Worm (Caenorhabditis elegans): Measurements from ENCODE around the gene srh-178.

Gene srh-178

DNA sequence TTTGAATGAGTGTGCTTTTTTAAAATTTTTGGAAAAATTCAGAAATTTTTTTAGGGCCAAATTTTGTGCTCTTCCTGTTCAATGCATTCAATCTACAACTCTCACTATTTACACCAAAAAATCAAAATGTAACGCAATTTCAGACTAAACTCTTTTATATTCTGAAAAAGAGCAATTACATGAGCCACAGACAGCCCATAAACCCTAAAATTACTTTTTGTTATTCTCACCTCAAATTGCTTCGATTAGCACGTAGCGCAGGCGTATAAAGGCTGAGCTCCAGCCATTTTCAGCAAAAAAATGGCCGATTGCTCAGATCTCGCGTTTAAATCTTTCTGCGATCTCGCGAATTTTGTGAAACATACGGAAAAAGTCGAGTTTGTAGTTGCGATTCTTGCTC, 48.7 kb downstream of the srh-178 start, which contains the start of gene srw-82:
Gene srw-82 (plus strand): TSS at position 301 of the 400 bp plus-strand sequence.
- TF ChIP-seq unc-39 (tag; optimal IDR thresholded peaks at IDR 0.05), result no peak
- TF ChIP-seq blmp-1 (tag; optimal IDR thresholded peaks at IDR 0.05), result no peak
- TF ChIP-seq lin-13 (tag; optimal IDR thresholded peaks at IDR 0.05), result no peak
- TF ChIP-seq ham-2 (GFP tag; optimal IDR thresholded peaks at IDR 0.05), result no peak
- no peak for TF ChIP-seq zip-8 (tag; optimal IDR thresholded peaks at IDR 0.05)
- TF ChIP-seq cnd-1 (tag; optimal IDR thresholded peaks at IDR 0.05), result no peak
- TF ChIP-seq nhr-76 (tag; optimal IDR thresholded peaks at IDR 0.05), result no peak
- no peak for TF ChIP-seq M03D4.4 (tag; optimal IDR thresholded peaks at IDR 0.05)
- no peak for TF ChIP-seq nhr-237 (tag; optimal IDR thresholded peaks at IDR 0.05)

DNA sequence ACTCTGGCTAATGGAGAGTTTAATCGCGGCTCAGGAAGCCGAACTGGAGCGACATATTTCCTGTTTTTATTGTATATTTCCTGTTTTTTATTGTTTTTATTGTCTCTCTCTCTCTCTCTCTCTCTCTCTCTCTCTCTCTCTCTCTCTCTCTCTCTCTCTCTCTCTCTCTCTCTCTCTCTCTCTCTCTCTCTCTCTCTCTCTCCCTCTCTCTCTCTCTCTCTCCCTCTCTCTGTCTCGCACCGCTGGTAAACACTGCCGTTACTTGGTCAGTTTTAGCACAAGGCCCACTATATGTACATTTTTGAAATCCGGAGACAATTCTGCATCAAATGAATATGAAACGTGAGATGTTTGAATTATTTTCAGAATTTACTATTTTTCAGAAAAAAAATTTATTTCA, 49.3 kb downstream of the srh-178 start:
- TF ChIP-seq drap-1 (GFP tag; optimal IDR thresholded peaks at IDR 0.05) (peak; percentile 3), hlh-1 (tag; optimal IDR thresholded peaks at IDR 0.05) (no peak)
